Worm (Caenorhabditis elegans) whole organism, mixed stage, embryonic: ENCODE data around the gene scd-1.

Experiments used
- blmp-1 ChIP-seq: fragments of 150-350 bp; optimal IDR thresholded peaks from 2 replicates; lab custom pipeline; 2014; ENCODE audit warnings: missing biosample characterization, missing genetic modification characterization
- ceh-39 ChIP-seq: fragments of 150-350 bp; optimal IDR thresholded peaks from 2 replicates; lab custom pipeline; 2014; ENCODE audit warnings: missing biosample characterization, missing genetic modification characterization
- ceh-43 ChIP-seq: fragments of 200-800 bp; sonication (Bioruptor generic); optimal IDR thresholded peaks from 2 replicates; lab custom pipeline; 2018; ENCODE audit warnings: mild to moderate bottlenecking, missing genetic modification characterization, moderate library complexity, missing compliant biosample characterization
- ceh-83 ChIP-seq: fragments of 200-800 bp; sonication (Bioruptor generic); optimal IDR thresholded peaks from 2 replicates; lab custom pipeline; 2018; ENCODE audit warnings: mild to moderate bottlenecking, missing genetic modification characterization, missing compliant biosample characterization
- ces-1 ChIP-seq: fragments of 150-350 bp; optimal IDR thresholded peaks from 2 replicates; lab custom pipeline; 2014; ENCODE audit warnings: missing biosample characterization, missing genetic modification reagents, missing genetic modification characterization
- cnd-1 ChIP-seq: fragments of 200-800 bp; sonication (Bioruptor generic); optimal IDR thresholded peaks from 2 replicates; lab custom pipeline; 2018; ENCODE audit warnings: mild to moderate bottlenecking, missing genetic modification characterization, missing compliant biosample characterization
- drap-1 ChIP-seq: fragments of 200-800 bp; sonication (Bioruptor generic); optimal IDR thresholded peaks from 3 replicates; lab custom pipeline; 2018; ENCODE audit warnings: mild to moderate bottlenecking, missing genetic modification characterization, missing compliant biosample characterization
- elt-1 ChIP-seq: sonication (generic microtip); optimal IDR thresholded peaks from 2 replicates; lab custom pipeline; 2017; ENCODE audit warnings: missing genetic modification characterization, mild to moderate bottlenecking, missing compliant biosample characterization, antibody characterized with exemption, moderate library complexity, borderline replicate concordance; ENCODE audit not compliant: insufficient read depth
- ham-2 ChIP-seq: fragments of 200-800 bp; sonication (Bioruptor generic); optimal IDR thresholded peaks from 2 replicates; lab custom pipeline; 2018; ENCODE audit warnings: mild to moderate bottlenecking, missing genetic modification characterization, missing compliant biosample characterization
- hlh-1 ChIP-seq: fragments of 150-350 bp; optimal IDR thresholded peaks from 2 replicates; lab custom pipeline; 2014; ENCODE audit warnings: missing biosample characterization, missing genetic modification reagents, missing genetic modification characterization
- lin-13 ChIP-seq: fragments of 150-350 bp; optimal IDR thresholded peaks from 2 replicates; lab custom pipeline; 2014; ENCODE audit warnings: missing biosample characterization, missing genetic modification characterization
- lin-32 ChIP-seq: fragments of 200-800 bp; sonication (Bioruptor generic); optimal IDR thresholded peaks from 2 replicates; lab custom pipeline; 2018; ENCODE audit warnings: mild to moderate bottlenecking, missing genetic modification characterization, missing compliant biosample characterization
- lsy-2 ChIP-seq: fragments of 150-350 bp; optimal IDR thresholded peaks from 2 replicates; lab custom pipeline; 2014; ENCODE audit warnings: missing biosample characterization, missing genetic modification characterization
- mls-2 ChIP-seq: sonication (generic microtip); optimal IDR thresholded peaks from 2 replicates; lab custom pipeline; 2016; ENCODE audit warnings: mild to moderate bottlenecking, missing genetic modification characterization, moderate library complexity, missing compliant biosample characterization
- nhr-12 ChIP-seq: fragments of 150-350 bp; optimal IDR thresholded peaks from 2 replicates; lab custom pipeline; 2014; ENCODE audit warnings: missing biosample characterization, missing genetic modification characterization
- nhr-2 ChIP-seq: fragments of 150-350 bp; optimal IDR thresholded peaks from 2 replicates; lab custom pipeline; 2014; ENCODE audit warnings: missing biosample characterization, missing genetic modification characterization
- nhr-237 ChIP-seq: fragments of 150-350 bp; optimal IDR thresholded peaks from 2 replicates; lab custom pipeline; 2014; ENCODE audit warnings: missing biosample characterization, missing genetic modification characterization
- nhr-28 ChIP-seq: fragments of 150-350 bp; optimal IDR thresholded peaks from 2 replicates; lab custom pipeline; 2014; ENCODE audit warnings: missing biosample characterization, missing genetic modification characterization
- nhr-76 ChIP-seq: sonication (generic microtip); optimal IDR thresholded peaks from 2 replicates; lab custom pipeline; 2017; ENCODE audit warnings: missing biosample characterization, missing genetic modification characterization
- pha-4 ChIP-seq: fragments of 150-350 bp; optimal IDR thresholded peaks from 2 replicates; lab custom pipeline; 2018; ENCODE audit warnings: missing biosample characterization, missing genetic modification reagents, missing genetic modification characterization
- snpc-4 ChIP-seq: fragments of 150-350 bp; optimal IDR thresholded peaks from 2 replicates; lab custom pipeline; 2014; ENCODE audit warnings: missing biosample characterization, missing genetic modification characterization
- sptf-1 ChIP-seq: sonication (generic microtip); optimal IDR thresholded peaks from 2 replicates; lab custom pipeline; 2017; ENCODE audit warnings: mild to moderate bottlenecking, missing genetic modification characterization, moderate library complexity, missing compliant biosample characterization
- tbx-8 ChIP-seq: fragments of 200-800 bp; sonication (Bioruptor generic); optimal IDR thresholded peaks from 2 replicates; lab custom pipeline; 2018; ENCODE audit warnings: mild to moderate bottlenecking, missing genetic modification characterization, moderate library complexity, missing compliant biosample characterization
- unc-120 ChIP-seq: sonication (generic microtip); optimal IDR thresholded peaks from 2 replicates; lab custom pipeline; 2017; ENCODE audit warnings: missing genetic modification characterization, missing compliant biosample characterization; ENCODE audit not compliant: poor library complexity, severe bottlenecking
- unc-39 ChIP-seq: fragments of 150-350 bp; optimal IDR thresholded peaks from 2 replicates; lab custom pipeline; 2014; ENCODE audit warnings: missing biosample characterization, missing genetic modification characterization
- unc-62 ChIP-seq: fragments of 150-350 bp; optimal IDR thresholded peaks from 2 replicates; lab custom pipeline; 2014; ENCODE audit warnings: missing biosample characterization, missing genetic modification reagents, missing genetic modification characterization
- zip-8 ChIP-seq: fragments of 150-350 bp; optimal IDR thresholded peaks from 2 replicates; lab custom pipeline; 2014; ENCODE audit warnings: missing biosample characterization, missing genetic modification characterization
- ztf-11 ChIP-seq: fragments of 150-350 bp; optimal IDR thresholded peaks from 2 replicates; lab custom pipeline; 2014; ENCODE audit warnings: missing biosample characterization, missing genetic modification characterization

The scd-1 gene

ce11 chrX:12516482-12516826, 9.1 kb downstream of the scd-1 start:
- TF ChIP-seq nhr-28 (tag; lab: Kevin White, UChicago), result no peak
- TF ChIP-seq nhr-2 (tag; lab: Kevin White, UChicago), result no peak
- no peak for TF ChIP-seq lsy-2 (tag; lab: Kevin White, UChicago)
- no peak for TF ChIP-seq pha-4 (tag; lab: Kevin White, UChicago)
- TF ChIP-seq mls-2 (tag; lab: Kevin White, UChicago), result no peak
- TF ChIP-seq unc-62 (GFP tag; lab: Kevin White, UChicago), result no peak
- no peak for TF ChIP-seq zip-8 (tag; lab: Kevin White, UChicago)
- no peak for TF ChIP-seq nhr-237 (tag; lab: Kevin White, UChicago)
- no peak for TF ChIP-seq unc-120
- no peak for TF ChIP-seq drap-1 (GFP tag; lab: Kevin White, UChicago)
- TF ChIP-seq nhr-76, result no peak
- no peak for TF ChIP-seq lin-13 (tag; lab: Kevin White, UChicago)
- TF ChIP-seq cnd-1 (tag; lab: Kevin White, UChicago), result no peak
- no peak for TF ChIP-seq tbx-8 (GFP tag; lab: Kevin White, UChicago)
- no peak for TF ChIP-seq ceh-43
- no peak for TF ChIP-seq sptf-1
- TF ChIP-seq snpc-4 (tag; lab: Kevin White, UChicago), result no peak
- TF ChIP-seq blmp-1 (tag; lab: Kevin White, UChicago), result no peak
- TF ChIP-seq ztf-11 (tag; lab: Kevin White, UChicago), result no peak

DNA sequence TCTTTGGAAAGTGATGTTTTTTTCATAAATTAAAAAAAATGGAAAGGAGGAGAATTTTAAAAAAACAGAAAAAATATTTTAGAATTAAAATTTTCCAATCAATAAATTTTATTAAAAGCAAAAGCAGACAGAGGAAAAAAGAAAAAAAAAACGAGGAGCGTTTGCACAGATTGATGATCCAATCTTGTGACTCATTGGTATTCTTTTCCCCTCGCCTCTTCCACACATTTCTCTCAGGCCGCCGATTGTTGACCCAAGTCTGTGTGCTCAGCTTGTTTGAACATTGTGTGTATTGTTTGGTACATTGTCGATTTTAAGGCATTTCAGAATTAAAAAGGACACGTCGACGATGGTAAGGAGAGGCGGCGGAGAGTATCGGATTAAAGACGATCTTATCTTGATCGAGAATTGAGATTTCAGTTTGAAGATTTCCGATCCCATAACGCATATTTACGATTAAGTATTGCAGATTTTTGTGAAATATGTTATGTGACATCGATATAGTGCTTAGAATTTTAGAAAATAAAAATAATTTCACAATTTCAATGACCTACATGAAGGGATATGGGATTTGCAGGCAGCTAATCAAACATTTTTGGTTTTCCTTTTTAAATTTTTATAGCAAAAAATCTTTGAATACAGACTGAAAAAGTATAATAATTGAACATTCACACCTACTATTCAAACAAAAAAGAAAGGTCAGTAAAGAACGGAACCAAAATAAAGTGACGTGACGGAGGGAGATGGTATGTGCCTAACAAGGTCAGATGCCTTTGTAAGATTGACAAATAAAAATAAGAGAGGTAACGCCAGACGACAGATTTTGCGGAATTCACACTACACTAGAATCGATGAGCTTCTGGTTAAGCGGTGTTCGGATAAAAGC, 9.8 kb downstream of the scd-1 start:
- TF ChIP-seq elt-1 (tag; lab: Kevin White, UChicago) (peak; percentile 95), pha-4 (tag; lab: Kevin White, UChicago) (peak; percentile 28), nhr-12 (no peak), unc-39 (no peak), hlh-1 (tag; lab: Kevin White, UChicago) (no peak)

DNA sequence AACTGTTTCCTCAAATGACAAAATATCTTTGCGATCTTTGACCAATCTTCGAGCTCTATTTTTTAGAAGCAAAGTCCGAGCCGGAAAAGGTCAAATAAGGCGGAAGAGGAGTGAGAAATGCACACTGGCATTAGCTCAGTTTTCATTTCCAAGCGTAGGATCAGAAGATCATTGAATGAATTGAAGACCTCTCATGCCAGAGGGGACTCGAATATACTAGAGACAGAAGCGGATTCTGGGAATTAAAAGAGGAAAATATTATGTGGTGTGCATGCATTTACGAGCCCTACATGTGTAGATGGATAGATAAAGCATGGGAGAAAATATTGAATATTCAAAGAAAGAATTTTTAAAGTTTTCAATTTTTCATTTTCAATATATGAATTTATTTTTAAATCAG, 12.2 kb downstream of the scd-1 start:
- no peak for TF ChIP-seq unc-39
- TF ChIP-seq lin-32 (GFP tag; lab: Kevin White, UChicago), result no peak
- TF ChIP-seq lin-13 (tag; lab: Kevin White, UChicago), result no peak
- no peak for TF ChIP-seq hlh-1 (tag; lab: Kevin White, UChicago)

DNA sequence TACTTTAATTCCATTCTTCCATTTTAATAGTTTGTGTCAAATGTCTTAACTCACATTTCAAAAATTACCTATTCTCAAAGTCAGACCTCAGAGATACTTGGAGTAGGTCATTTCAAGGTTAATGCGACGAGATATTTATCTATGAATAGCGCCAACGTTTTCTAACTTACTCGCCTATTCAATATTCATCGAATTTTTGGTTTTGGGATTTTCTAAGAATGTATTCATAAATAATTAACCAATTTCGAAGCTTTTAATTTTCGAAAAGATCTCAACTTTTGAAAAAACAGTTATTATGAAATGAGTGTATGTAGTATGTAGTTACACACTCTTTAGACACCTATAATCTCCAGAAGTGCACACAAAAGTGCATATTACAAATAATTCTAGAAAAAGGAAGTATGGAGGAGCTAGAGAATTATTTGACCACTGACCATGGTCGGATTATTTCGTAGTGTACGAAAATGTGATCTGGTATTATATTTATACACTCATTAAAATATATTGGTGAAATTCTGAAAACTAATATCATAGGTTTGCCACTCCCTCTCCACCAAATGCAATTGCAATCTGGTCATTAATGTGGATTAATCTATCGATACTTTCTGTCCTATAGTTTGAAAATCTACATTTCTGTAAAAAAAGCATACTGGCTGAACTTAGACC, 13.0 kb downstream of the scd-1 start:
- no peak for TF ChIP-seq lin-32 (GFP tag; lab: Kevin White, UChicago)
- no peak for TF ChIP-seq lsy-2 (tag; lab: Kevin White, UChicago)
- no peak for TF ChIP-seq tbx-8 (GFP tag; lab: Kevin White, UChicago)
- TF ChIP-seq ztf-11 (tag; lab: Kevin White, UChicago), result no peak
- no peak for TF ChIP-seq ham-2 (GFP tag; lab: Kevin White, UChicago)
- TF ChIP-seq ceh-39 (tag; lab: Kevin White, UChicago), result no peak
- TF ChIP-seq nhr-2 (tag; lab: Kevin White, UChicago), result no peak
- no peak for TF ChIP-seq ces-1
- no peak for TF ChIP-seq elt-1 (tag; lab: Kevin White, UChicago)
- TF ChIP-seq zip-8 (tag; lab: Kevin White, UChicago), result no peak
- TF ChIP-seq drap-1 (GFP tag; lab: Kevin White, UChicago), result no peak

DNA sequence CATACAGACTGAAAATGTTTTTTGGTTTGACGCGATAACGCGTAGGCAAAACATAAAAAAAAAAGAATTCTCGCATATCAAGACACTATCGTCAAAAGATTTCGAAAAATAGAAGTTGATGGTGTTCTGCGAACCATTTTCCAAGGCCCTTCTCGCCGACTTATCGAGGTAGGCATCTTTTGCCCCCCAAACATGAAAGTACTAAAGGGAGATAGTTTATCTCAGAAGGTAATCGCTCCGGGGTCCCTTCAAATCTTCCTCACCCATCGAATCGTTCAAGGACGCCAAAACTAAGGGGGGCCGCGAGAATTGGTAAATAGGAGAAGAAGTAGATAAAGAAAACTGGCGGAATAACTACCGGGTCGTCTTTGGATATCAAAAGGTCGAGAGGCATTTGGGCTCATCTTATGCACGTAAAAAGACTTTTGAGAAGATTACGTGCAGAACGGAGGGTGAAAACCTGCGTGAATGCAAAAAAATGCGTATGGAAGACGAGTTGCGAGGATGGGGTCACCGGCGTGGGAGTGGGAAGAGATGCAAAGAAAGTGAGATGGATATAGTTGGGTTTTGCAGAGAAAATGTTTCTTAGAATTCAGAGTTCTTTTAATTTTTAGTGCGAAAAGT, 14.1 kb downstream of the scd-1 start:
- no peak for TF ChIP-seq ceh-43
- no peak for TF ChIP-seq pha-4 (tag; lab: Kevin White, UChicago)
- no peak for TF ChIP-seq unc-62 (GFP tag; lab: Kevin White, UChicago)
- peak; percentile 95 for TF ChIP-seq elt-1 (tag; lab: Kevin White, UChicago)
- TF ChIP-seq mls-2 (tag; lab: Kevin White, UChicago), result no peak
- no peak for TF ChIP-seq ceh-83
